Worm (Caenorhabditis elegans) whole organism, L4 larva: ENCODE measurements around the gene ZK822.10.

Experiments
- F10B5.3 ChIP-seq: sonication (generic microtip); optimal IDR thresholded peaks from 2 replicates; lab custom pipeline; 2016; ENCODE audit warnings: mild to moderate bottlenecking, missing genetic modification characterization, missing compliant biosample characterization
- R02D3.7 ChIP-seq: fragments of 150-350 bp; sonication (generic microtip); optimal IDR thresholded peaks from 3 replicates; lab custom pipeline; 2014; ENCODE audit warnings: missing biosample characterization, missing genetic modification characterization
- T26A8.4 ChIP-seq: fragments of 200-800 bp; sonication (Bioruptor generic); IDR thresholded peaks from 2 replicates; pipeline ENCODE4 v1.3.6; 2022; ENCODE audit warnings: missing genetic modification characterization, missing compliant biosample characterization
- Y105C5A.15 ChIP-seq: fragments of 200-800 bp; sonication (Bioruptor generic); IDR thresholded peaks from 2 replicates; pipeline ENCODE4 v1.3.6; 2022; ENCODE audit warnings: missing genetic modification characterization, missing compliant biosample characterization
- ZK546.5 ChIP-seq, 2 experiments: sonication (generic microtip); optimal IDR thresholded peaks; 2 replicates each; lab custom pipeline; 2017; ENCODE audit warnings: missing biosample characterization in 2 of 2, missing genetic modification characterization in 2 of 2
- aha-1 ChIP-seq: fragments of 150-350 bp; peaks from one replicate; lab custom pipeline; 2014; ENCODE audit warnings: missing biosample characterization, missing genetic modification characterization
- arid-1 ChIP-seq: fragments of 200-800 bp; sonication (Bioruptor generic); conservative IDR thresholded peaks from 2 replicates; pipeline ENCODE4 v1.3.6; 2022; ENCODE audit warnings: missing genetic modification reagents, missing genetic modification characterization, missing compliant biosample characterization
- attf-4 ChIP-seq: sonication (generic microtip); optimal IDR thresholded peaks from 3 replicates; lab custom pipeline; 2017; ENCODE audit warnings: missing biosample characterization, missing genetic modification characterization
- ceh-20 ChIP-seq: fragments of 200-800 bp; sonication (Bioruptor generic); IDR thresholded peaks from 2 replicates; pipeline ENCODE4 v1.3.6; 2022; ENCODE audit warnings: missing genetic modification reagents, missing genetic modification characterization, missing compliant biosample characterization
- ceh-32 ChIP-seq: sonication (generic microtip); optimal IDR thresholded peaks from 2 replicates; lab custom pipeline; 2016; ENCODE audit warnings: mild to moderate bottlenecking, missing genetic modification characterization, missing compliant biosample characterization; ENCODE audit not compliant: poor library complexity
- ceh-82 ChIP-seq: sonication (generic microtip); optimal IDR thresholded peaks from 2 replicates; lab custom pipeline; 2017; ENCODE audit warnings: missing biosample characterization, missing genetic modification characterization
- ctbp-1 ChIP-seq: fragments of 200-800 bp; sonication (Bioruptor generic); IDR thresholded peaks from 2 replicates; pipeline ENCODE4 v1.3.6; 2022; ENCODE audit warnings: missing genetic modification reagents, missing genetic modification characterization, missing compliant biosample characterization
- daf-12 ChIP-seq: fragments of 150-350 bp; optimal IDR thresholded peaks from 2 replicates; lab custom pipeline; 2014; ENCODE audit warnings: missing biosample characterization, missing genetic modification reagents, missing genetic modification characterization
- daf-16 ChIP-seq, 3 experiments: sonication (generic microtip); optimal IDR thresholded peaks; 2 replicates each; lab custom pipeline; 2016 to 2017; ENCODE audit warnings: missing genetic modification characterization in 3 of 3, missing genetic modification reagents in 3 of 3, mild to moderate bottlenecking in 2 of 3, missing compliant biosample characterization in 2 of 3, missing biosample characterization in 1 of 3, moderate library complexity in 1 of 3
- daf-8 ChIP-seq: fragments of 200-800 bp; sonication (Bioruptor generic); IDR thresholded peaks from 2 replicates; pipeline ENCODE4 v1.3.6; 2022; ENCODE audit warnings: missing genetic modification characterization, missing compliant biosample characterization
- dmd-6 ChIP-seq: fragments of 200-800 bp; sonication (Bioruptor generic); IDR thresholded peaks from 2 replicates; pipeline ENCODE4 v1.3.6; 2022; ENCODE audit warnings: missing genetic modification reagents, missing genetic modification characterization, missing compliant biosample characterization
- dmd-8 ChIP-seq: fragments of 200-800 bp; sonication (Bioruptor generic); IDR thresholded peaks from 2 replicates; pipeline ENCODE4 v1.3.6; 2022; ENCODE audit warnings: missing genetic modification characterization, missing compliant biosample characterization
- dmd-9 ChIP-seq: fragments of 200-800 bp; sonication (Bioruptor generic); IDR thresholded peaks from 2 replicates; pipeline ENCODE4 v1.3.6; 2022; ENCODE audit warnings: missing genetic modification reagents, missing genetic modification characterization, missing compliant biosample characterization
- dpl-1 ChIP-seq: fragments of 150-350 bp; optimal IDR thresholded peaks from 2 replicates; lab custom pipeline; 2014; ENCODE audit warnings: missing biosample characterization, missing genetic modification reagents, missing genetic modification characterization
- egl-27 ChIP-seq: sonication (generic microtip); optimal IDR thresholded peaks from 3 replicates; lab custom pipeline; 2017; ENCODE audit warnings: missing biosample characterization, missing genetic modification reagents, missing genetic modification characterization
- hlh-11 ChIP-seq: fragments of 200-800 bp; sonication (Bioruptor generic); optimal IDR thresholded peaks from 2 replicates; lab custom pipeline; 2018; ENCODE audit warnings: mild to moderate bottlenecking, missing genetic modification characterization, missing compliant biosample characterization
- hlh-30 ChIP-seq: sonication (generic microtip); optimal IDR thresholded peaks from 2 replicates; lab custom pipeline; 2017; ENCODE audit warnings: antibody characterized with exemption, mild to moderate bottlenecking, missing genetic modification characterization, missing compliant biosample characterization; ENCODE audit not compliant: insufficient read depth
- jun-1 ChIP-seq: fragments of 150-350 bp; optimal IDR thresholded peaks from 2 replicates; lab custom pipeline; 2014; ENCODE audit warnings: missing biosample characterization, missing genetic modification reagents, missing genetic modification characterization
- lim-7 ChIP-seq: fragments of 200-800 bp; sonication (Bioruptor generic); IDR thresholded peaks from 2 replicates; pipeline ENCODE4 v1.3.6; 2022; ENCODE audit warnings: missing genetic modification characterization, missing compliant biosample characterization
- lin-1 ChIP-seq: fragments of 200-800 bp; sonication (Bioruptor generic); IDR thresholded peaks from 2 replicates; pipeline ENCODE4 v1.3.6; 2022; ENCODE audit warnings: missing genetic modification reagents, missing genetic modification characterization, missing compliant biosample characterization
- lin-15B ChIP-seq: fragments of 150-350 bp; sonication (generic microtip); optimal IDR thresholded peaks from 3 replicates; lab custom pipeline; 2014; ENCODE audit warnings: missing biosample characterization, missing genetic modification characterization
- lin-38 ChIP-seq: fragments of 200-800 bp; sonication (Bioruptor generic); IDR thresholded peaks from 2 replicates; pipeline ENCODE4 v1.3.6; 2022; ENCODE audit warnings: missing genetic modification reagents, missing genetic modification characterization, missing compliant biosample characterization
- lir-3 ChIP-seq: sonication (generic microtip); optimal IDR thresholded peaks from 2 replicates; lab custom pipeline; 2016; ENCODE audit warnings: mild to moderate bottlenecking, missing genetic modification characterization, missing compliant biosample characterization
- lsy-2 ChIP-seq, 2 experiments: fragments of 150-350 bp in 1 of 2; sonication (generic microtip) in 1 of 2; optimal IDR thresholded peaks; 2 replicates each; lab custom pipeline; 2014 to 2017; ENCODE audit warnings: missing biosample characterization in 2 of 2, missing genetic modification characterization in 2 of 2
- madf-9 ChIP-seq: fragments of 200-800 bp; sonication (Bioruptor generic); conservative IDR thresholded peaks from 2 replicates; pipeline ENCODE4 v1.3.6; 2022; ENCODE audit warnings: missing genetic modification reagents, missing genetic modification characterization, missing compliant biosample characterization
- mdl-1 ChIP-seq, 2 experiments: fragments of 150-350 bp in 1 of 2; sonication (generic microtip) in 1 of 2; optimal IDR thresholded peaks; 2 replicates each; lab custom pipeline; 2014 to 2017; ENCODE audit warnings: missing biosample characterization in 2 of 2, missing genetic modification characterization in 2 of 2
- mxl-3 ChIP-seq: fragments of 200-800 bp; sonication (Bioruptor generic); optimal IDR thresholded peaks from 2 replicates; lab custom pipeline; 2018; ENCODE audit warnings: mild to moderate bottlenecking, missing genetic modification characterization, missing compliant biosample characterization
- nhr-102 ChIP-seq: sonication (generic microtip); optimal IDR thresholded peaks from 2 replicates; lab custom pipeline; 2016; ENCODE audit warnings: mild to moderate bottlenecking, missing genetic modification characterization, moderate library complexity, missing compliant biosample characterization
- nhr-11 ChIP-seq: fragments of 150-350 bp; optimal IDR thresholded peaks from 2 replicates; lab custom pipeline; 2014; ENCODE audit warnings: missing biosample characterization, missing genetic modification characterization
- nhr-111 ChIP-seq: fragments of 200-800 bp; sonication (Bioruptor generic); optimal IDR thresholded peaks from 2 replicates; lab custom pipeline; 2018; ENCODE audit warnings: mild to moderate bottlenecking, missing genetic modification characterization, missing compliant biosample characterization
- nhr-237 ChIP-seq: sonication (generic microtip); optimal IDR thresholded peaks from 2 replicates; lab custom pipeline; 2017; ENCODE audit warnings: missing biosample characterization, missing genetic modification characterization
- nhr-28 ChIP-seq: fragments of 150-350 bp; optimal IDR thresholded peaks from 2 replicates; lab custom pipeline; 2014; ENCODE audit warnings: missing biosample characterization, missing genetic modification characterization
- nhr-41 ChIP-seq: fragments of 200-800 bp; sonication (Bioruptor generic); IDR thresholded peaks from 2 replicates; pipeline ENCODE4 v1.3.6; 2022; ENCODE audit warnings: missing genetic modification reagents, missing genetic modification characterization, missing compliant biosample characterization
- nhr-6 ChIP-seq: fragments of 150-350 bp; optimal IDR thresholded peaks from 2 replicates; lab custom pipeline; 2014; ENCODE audit warnings: missing biosample characterization, missing genetic modification characterization
- php-3 ChIP-seq: fragments of 200-800 bp; sonication (Bioruptor generic); IDR thresholded peaks from 2 replicates; pipeline ENCODE4 v1.3.6; 2022; ENCODE audit warnings: missing genetic modification reagents, missing genetic modification characterization, missing compliant biosample characterization
- saeg-2 ChIP-seq: fragments of 200-800 bp; sonication (Bioruptor generic); IDR thresholded peaks from 2 replicates; pipeline ENCODE4 v1.3.6; 2022; ENCODE audit warnings: missing genetic modification reagents, missing genetic modification characterization, missing compliant biosample characterization
- set-16 ChIP-seq: fragments of 200-800 bp; sonication (Bioruptor generic); IDR thresholded peaks from 2 replicates; pipeline ENCODE4 v1.3.6; 2022; ENCODE audit warnings: missing genetic modification reagents, missing genetic modification characterization, missing compliant biosample characterization
- snpc-4 ChIP-seq: fragments of 150-350 bp; optimal IDR thresholded peaks from 2 replicates; lab custom pipeline; 2014; ENCODE audit warnings: missing biosample characterization, missing genetic modification characterization
- unc-62 ChIP-seq, 3 experiments: fragments of 150-350 bp in 1 of 3; sonication (generic microtip); optimal IDR thresholded peaks in 2 of 3; peaks in 1 of 3; 1 replicate in 1 of 3; 2 replicates in 2 of 3; lab custom pipeline; 2014 to 2017; ENCODE audit warnings: missing biosample characterization in 3 of 3, missing genetic modification characterization in 3 of 3, missing genetic modification reagents in 3 of 3, missing genotype in 1 of 3
- vab-7 ChIP-seq: fragments of 200-800 bp; sonication (Bioruptor generic); IDR thresholded peaks from 2 replicates; pipeline ENCODE4 v1.3.6; 2022; ENCODE audit warnings: missing genetic modification reagents, missing genetic modification characterization, missing compliant biosample characterization
- zip-11 ChIP-seq: fragments of 200-800 bp; sonication (Bioruptor generic); IDR thresholded peaks from 2 replicates; pipeline ENCODE4 v1.3.6; 2022; ENCODE audit warnings: missing genetic modification characterization, missing compliant biosample characterization
- ztf-7 ChIP-seq: fragments of 150-350 bp; optimal IDR thresholded peaks from 2 replicates; lab custom pipeline; 2014; ENCODE audit warnings: missing biosample characterization, missing genetic modification characterization

Gene ZK822.10

DNA sequence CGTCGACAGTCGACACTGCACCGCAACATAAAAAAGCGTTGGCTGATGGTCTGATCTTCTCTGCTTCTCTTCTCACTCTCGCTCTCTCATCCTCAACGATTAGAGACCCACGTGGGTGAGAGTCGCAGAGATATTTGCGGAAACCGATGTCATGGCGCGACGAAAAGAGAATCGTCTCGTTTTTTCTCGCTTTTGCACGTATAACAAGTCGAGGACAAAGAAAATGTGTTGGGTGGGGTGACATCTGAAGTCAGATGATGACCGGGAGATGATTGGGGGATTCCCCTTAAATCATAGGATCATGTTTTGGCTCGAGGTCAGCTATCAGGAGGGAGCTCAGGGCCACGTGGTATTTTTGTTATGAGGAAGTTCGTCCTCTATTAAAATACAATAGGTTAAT is 39.5 kb downstream of the ZK822.10 start (continued):
- TF ChIP-seq lsy-2 (tag; optimal IDR thresholded peaks at IDR 0.05; lab: Kevin White, UChicago) (peak in 1 of 2 experiments; percentile 74), ctbp-1 (GFP tag; lab: Robert Waterston, UW) (peak; percentile 61), snpc-4 (tag; lab: Kevin White, UChicago) (no peak), nhr-28 (tag; lab: Kevin White, UChicago) (peak; percentile 92), lin-1 (GFP tag; lab: Robert Waterston, UW) (peak; percentile 91), nhr-11 (tag; lab: Kevin White, UChicago) (peak; percentile 78), Y105C5A.15 (GFP tag; lab: Robert Waterston, UW) (no peak), hlh-30 (tag; lab: Kevin White, UChicago) (peak; percentile 98), nhr-6 (tag; lab: Kevin White, UChicago) (peak; percentile 49)

ce11 chrIV:11957074-11957473 is 40.1 kb downstream of the ZK822.10 start:
- peak in 1 of 2 experiments; percentile 7 for TF ChIP-seq daf-16 (GFP tag; optimal IDR thresholded peaks at IDR 0.05; lab: Kevin White, UChicago)
- no peak for TF ChIP-seq daf-16 (tag; optimal IDR thresholded peaks at IDR 0.05; lab: Kevin White, UChicago)
- TF ChIP-seq mxl-3 (GFP tag; lab: Kevin White, UChicago): peak; percentile 66
- peak; percentile 19; the same call in 1 of the 2 replicates for TF ChIP-seq dmd-6 (GFP tag; lab: Robert Waterston, UW)
- peak; percentile 40 for TF ChIP-seq hlh-11 (tag; lab: Kevin White, UChicago)
- TF ChIP-seq madf-9: no peak
- 0 out of 2 replicates have a peak, but pooled peaks have one; percentile 26 for TF ChIP-seq lim-7
- TF ChIP-seq mdl-1 (tag; optimal IDR thresholded peaks at IDR 0.05; lab: Kevin White, UChicago): peak in 1 of 2 experiments; percentile 33
- TF ChIP-seq dmd-8 (GFP tag; lab: Robert Waterston, UW): no peak
- TF ChIP-seq hlh-30 (tag; lab: Kevin White, UChicago): peak; percentile 32
- no peak for TF ChIP-seq arid-1
- TF ChIP-seq unc-62 (GFP tag; optimal IDR thresholded peaks at IDR 0.05 in 1 of 2; lab: Kevin White, UChicago): peak in 1 of 2 experiments; percentile 22
- TF ChIP-seq unc-62 (tag; optimal IDR thresholded peaks at IDR 0.05; lab: Kevin White, UChicago): no peak
- TF ChIP-seq aha-1: peak; percentile 94
- TF ChIP-seq, all 104 proteins: peak for 9

ce11 chrIV:11959573-11959972 is 42.6 kb downstream of the ZK822.10 start, which contains the start of gene tgt-1:
Gene tgt-1, minus strand, starts transcription at chrIV:11959804.
- TF ChIP-seq dpl-1 (no peak), ZK546.5 (tag; optimal IDR thresholded peaks at IDR 0.05; lab: Kevin White, UChicago) (no peak), mxl-3 (GFP tag; lab: Kevin White, UChicago) (no peak), attf-4 (tag; lab: Kevin White, UChicago) (no peak), nhr-41 (GFP tag; lab: Robert Waterston, UW) (no peak), daf-12 (tag; lab: Kevin White, UChicago) (no peak), lin-15B (tag; lab: Kevin White, UChicago) (no peak), ceh-82 (tag; lab: Kevin White, UChicago) (no peak), nhr-28 (tag; lab: Kevin White, UChicago) (no peak), saeg-2 (GFP tag; lab: Robert Waterston, UW) (no peak), egl-27 (no peak), lir-3 (no peak), ceh-20 (no peak), dmd-9 (GFP tag; lab: Robert Waterston, UW) (no peak), jun-1 (tag; lab: Kevin White, UChicago) (no peak), nhr-102 (peak; percentile 18), nhr-237 (no peak), nhr-6 (tag; lab: Kevin White, UChicago) (no peak), aha-1 (peak; percentile 36), vab-7 (GFP tag; lab: Robert Waterston, UW) (no peak), F10B5.3 (tag; lab: Kevin White, UChicago) (no peak), dmd-6 (GFP tag; lab: Robert Waterston, UW) (no peak), lin-38 (GFP tag; lab: Robert Waterston, UW) (peak; percentile 43), T26A8.4 (no peak), R02D3.7 (no peak), zip-11 (no peak), daf-8 (GFP tag; lab: Robert Waterston, UW) (no peak), nhr-11 (tag; lab: Kevin White, UChicago) (no peak), php-3 (GFP tag; lab: Robert Waterston, UW) (no peak), ceh-32 (tag; lab: Kevin White, UChicago) (no peak), ztf-7 (tag; lab: Kevin White, UChicago) (no peak), set-16 (no peak), nhr-111 (GFP tag; lab: Kevin White, UChicago) (no peak)
